Fruit fly (Drosophila melanogaster) whole organism, wandering third instar larva: Measurements from ENCODE around the gene Targ1.

Experiments
- Abd-B ChIP-seq: fragments of >200 bp; optimal IDR thresholded peaks from 2 replicates; lab custom pipeline; 2017; ENCODE audit warnings: missing biosample characterization, missing genetic modification characterization
- Dfd ChIP-seq: fragments of >200 bp; optimal IDR thresholded peaks from 2 replicates; lab custom pipeline; 2017; ENCODE audit warnings: missing biosample characterization, missing genetic modification characterization
- Dif ChIP-seq: fragments of 200-275, 200-300 bp; sonication (Bioruptor generic); optimal IDR thresholded peaks from 2 replicates; lab custom pipeline; 2018; ENCODE audit warnings: missing biosample characterization, missing genetic modification characterization; ENCODE audit not compliant: partially characterized antibody
- Hr83 ChIP-seq: fragments of 200-300 bp; sonication (Bioruptor generic); optimal IDR thresholded peaks from 2 replicates; lab custom pipeline; 2016; ENCODE audit warnings: missing biosample characterization, mild to moderate bottlenecking, missing genetic modification characterization, moderate library complexity; ENCODE audit not compliant: poor library complexity, severe bottlenecking
- OdsH ChIP-seq: fragments of 200-800 bp; sonication (Bioruptor generic); optimal IDR thresholded peaks from 2 replicates; lab custom pipeline; 2016; ENCODE audit warnings: missing biosample characterization, mild to moderate bottlenecking, missing genetic modification characterization
- Rel ChIP-seq, 2 experiments: fragments of 200-800 bp; sonication (Bioruptor generic) in 1 of 2; optimal IDR thresholded peaks; 2 replicates in 1 of 2; 3 replicates in 1 of 2; lab custom pipeline; 2016 to 2019; ENCODE audit warnings: mild to moderate bottlenecking in 2 of 2, missing biosample characterization in 2 of 2, missing genetic modification characterization in 2 of 2, moderate library complexity in 1 of 2
- foxo ChIP-seq, 2 experiments: fragments of 200-800 bp; sonication (Bioruptor generic); optimal IDR thresholded peaks; 2 replicates in 1 of 2; 3 replicates in 1 of 2; lab custom pipeline; 2016 to 2017; ENCODE audit warnings: missing biosample characterization in 2 of 2, missing genetic modification characterization in 2 of 2
- jim ChIP-seq: fragments of 175-275, 200-325 bp; sonication (Bioruptor generic); optimal IDR thresholded peaks from 2 replicates; lab custom pipeline; 2016; ENCODE audit warnings: missing biosample characterization, mild to moderate bottlenecking, missing genetic modification characterization
- lola ChIP-seq: fragments of >200 bp; optimal IDR thresholded peaks from 2 replicates; lab custom pipeline; 2017; ENCODE audit warnings: missing biosample characterization, missing genetic modification characterization
- pan ChIP-seq: fragments of >200 bp; optimal IDR thresholded peaks from 2 replicates; lab custom pipeline; 2017
- psq ChIP-seq: fragments of 200-800 bp; sonication (Bioruptor generic); optimal IDR thresholded peaks from 3 replicates; lab custom pipeline; 2017; ENCODE audit warnings: missing biosample characterization, mild to moderate bottlenecking, missing genetic modification characterization, moderate library complexity
- sv ChIP-seq: fragments of 200-800 bp; sonication (Bioruptor generic); optimal IDR thresholded peaks from 3 replicates; lab custom pipeline; 2016; ENCODE audit warnings: missing biosample characterization, missing genetic modification characterization
- tai ChIP-seq: sonication (Bioruptor generic); optimal IDR thresholded peaks from 2 replicates; lab custom pipeline; 2016; ENCODE audit warnings: missing biosample characterization, missing genetic modification characterization

DNA sequence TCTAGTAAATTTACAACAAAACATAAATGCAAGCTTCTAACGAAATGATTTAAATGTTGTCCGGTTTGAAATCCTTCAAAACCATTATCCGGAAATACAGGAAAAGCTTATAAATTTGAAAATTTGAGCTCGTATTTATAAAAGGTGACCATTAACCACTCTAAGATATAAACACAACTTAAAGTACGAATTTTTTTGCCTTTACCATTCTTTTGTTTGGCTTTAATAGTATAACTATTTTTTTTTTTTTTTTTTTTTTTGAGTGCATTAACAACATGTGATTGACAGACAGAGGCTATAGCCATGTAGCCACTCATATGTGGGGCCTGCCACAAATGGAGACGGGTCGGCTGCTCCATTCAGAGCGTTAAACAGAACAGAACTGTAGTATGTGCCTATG, 40.7 kb upstream of the Targ1 start:
- TF ChIP-seq Rel (GFP tag; optimal IDR thresholded peaks at IDR 0.05; lab: Kevin White, UChicago): no peak
- no peak for TF ChIP-seq Rel (tag; optimal IDR thresholded peaks at IDR 0.05; lab: Kevin White, UChicago)
- TF ChIP-seq foxo (GFP tag; optimal IDR thresholded peaks at IDR 0.05; lab: Kevin White, UChicago): no peak
- no peak for TF ChIP-seq lola (GFP tag; lab: Kevin White, UChicago)
- no peak for TF ChIP-seq jim
- no peak for TF ChIP-seq psq
- no peak for TF ChIP-seq sv (GFP tag; lab: Kevin White, UChicago)
- no peak for TF ChIP-seq Hr83
- TF ChIP-seq pan (lab: Kevin White, UChicago): no peak
- TF ChIP-seq tai (GFP tag; lab: Kevin White, UChicago): no peak
- TF ChIP-seq Dif (GFP tag; lab: Kevin White, UChicago): no peak
- no peak for TF ChIP-seq Abd-B (GFP tag; lab: Kevin White, UChicago)
- TF ChIP-seq Dfd: no peak
- TF ChIP-seq OdsH (GFP tag; lab: Kevin White, UChicago): no peak
